Worm (Caenorhabditis elegans): ENCODE results near the gene cnc-11.

The cnc-11 gene

DNA sequence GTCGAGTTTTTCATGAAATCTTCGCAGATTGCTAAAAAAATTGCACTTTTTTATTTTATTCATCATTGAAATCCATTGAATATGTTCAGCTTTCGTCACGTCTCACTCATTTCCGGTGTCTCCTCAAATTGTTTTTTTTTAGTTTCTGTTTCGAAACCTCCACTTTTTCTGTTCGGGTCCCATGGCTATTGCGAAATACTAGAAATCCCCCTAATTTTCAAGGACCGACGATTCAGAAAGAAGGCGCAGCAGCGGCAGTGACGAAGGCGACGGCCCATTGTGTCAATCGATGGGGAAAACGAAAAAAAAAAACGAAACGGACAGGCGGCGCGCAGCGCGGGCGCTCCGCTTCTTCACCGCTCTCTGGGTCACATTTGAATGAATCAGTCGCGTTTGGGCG, 29.8 kb downstream of the cnc-11 start:
- no peak for TF ChIP-seq hmg-4 (GFP tag; optimal IDR thresholded peaks at IDR 0.05)
- no peak for TF ChIP-seq scrt-1 (GFP tag; IDR thresholded peaks at IDR 0.05)
- TF ChIP-seq tbx-37 (GFP tag; conservative IDR thresholded peaks at IDR 0.05) = no peak
- no peak for TF ChIP-seq hnd-1 (tag; optimal IDR thresholded peaks at IDR 0.05)
- no peak for TF ChIP-seq B0310.2 (tag; optimal IDR thresholded peaks at IDR 0.05)

DNA sequence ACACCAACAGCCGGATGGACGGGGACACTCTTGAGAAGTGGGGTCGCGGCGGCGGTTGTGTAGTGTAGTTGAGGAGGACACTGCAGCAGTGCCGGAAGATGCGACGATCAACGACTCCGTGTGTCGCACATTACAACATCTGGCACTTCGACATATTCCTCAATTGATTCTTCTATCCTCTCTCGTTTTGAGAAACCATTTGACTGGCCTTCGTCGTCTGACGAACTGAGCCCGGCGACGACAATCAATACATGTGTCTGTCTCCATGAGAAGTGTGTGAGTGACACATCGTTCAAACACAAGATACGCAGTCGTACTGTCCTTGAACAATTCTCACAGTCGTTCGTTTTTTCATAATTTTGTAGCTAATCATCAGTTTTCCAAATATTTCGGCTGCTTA, 30.4 kb downstream of the cnc-11 start:
- no peak for TF ChIP-seq sea-1 (GFP tag; conservative IDR thresholded peaks at IDR 0.05)
- peak; percentile 24 for TF ChIP-seq hmg-4 (GFP tag; optimal IDR thresholded peaks at IDR 0.05)

DNA sequence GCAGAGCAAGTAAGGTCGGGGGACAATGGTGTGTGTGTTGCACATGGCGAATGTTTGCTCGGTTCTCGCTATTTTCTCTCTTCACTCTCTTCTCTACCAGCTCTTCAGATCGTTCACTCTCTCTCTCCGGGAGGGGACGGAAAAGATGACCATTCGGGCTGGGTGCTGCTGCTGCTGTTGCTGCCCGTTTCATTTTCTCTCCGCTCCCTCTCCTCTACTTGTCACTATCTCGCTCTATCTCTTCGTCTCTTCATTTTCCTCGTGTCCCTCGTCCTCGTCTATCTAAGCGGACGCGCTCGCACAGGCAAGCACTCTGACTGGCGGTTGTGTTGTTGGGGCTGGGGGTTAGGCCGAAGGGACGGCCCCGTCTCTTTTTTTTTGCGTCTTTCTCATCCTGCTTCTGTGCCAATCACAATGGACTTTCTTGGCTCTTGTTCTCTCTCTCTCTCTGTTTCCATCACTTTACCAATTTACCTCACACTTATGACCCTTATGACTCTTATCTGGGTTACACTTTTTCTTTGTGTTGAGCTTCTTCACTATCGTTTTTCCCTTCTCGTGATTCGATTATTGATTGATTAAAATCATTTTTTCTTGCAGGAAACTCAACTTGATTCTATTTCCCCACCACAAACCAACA, 32.5 kb downstream of the cnc-11 start, which contains the start of the genes F53E2.2 and unc-60:
F53E2.2 (plus strand) TSS at position 601 of the 640 bp plus-strand sequence.
unc-60 (plus strand) TSS at position 601 of the 640 bp plus-strand sequence.
- TF ChIP-seq ets-7 (tag; optimal IDR thresholded peaks at IDR 0.05) (peak; percentile 12), F13C5.2 (tag; optimal IDR thresholded peaks at IDR 0.05) (peak; percentile 29), aly-1 (tag; optimal IDR thresholded peaks at IDR 0.05) (peak; percentile 66), B0310.2 (tag; optimal IDR thresholded peaks at IDR 0.05) (no peak), pes-1 (GFP tag; IDR thresholded peaks at IDR 0.05) (0 out of 2 replicates have a peak, but pooled peaks have one; percentile 19), hmg-4 (GFP tag; optimal IDR thresholded peaks at IDR 0.05) (peak; percentile 85), scrt-1 (GFP tag; IDR thresholded peaks at IDR 0.05) (no peak), flt-1 (GFP tag; IDR thresholded peaks at IDR 0.05) (peak; percentile 46; the same call in 1 of the 2 replicates)

DNA sequence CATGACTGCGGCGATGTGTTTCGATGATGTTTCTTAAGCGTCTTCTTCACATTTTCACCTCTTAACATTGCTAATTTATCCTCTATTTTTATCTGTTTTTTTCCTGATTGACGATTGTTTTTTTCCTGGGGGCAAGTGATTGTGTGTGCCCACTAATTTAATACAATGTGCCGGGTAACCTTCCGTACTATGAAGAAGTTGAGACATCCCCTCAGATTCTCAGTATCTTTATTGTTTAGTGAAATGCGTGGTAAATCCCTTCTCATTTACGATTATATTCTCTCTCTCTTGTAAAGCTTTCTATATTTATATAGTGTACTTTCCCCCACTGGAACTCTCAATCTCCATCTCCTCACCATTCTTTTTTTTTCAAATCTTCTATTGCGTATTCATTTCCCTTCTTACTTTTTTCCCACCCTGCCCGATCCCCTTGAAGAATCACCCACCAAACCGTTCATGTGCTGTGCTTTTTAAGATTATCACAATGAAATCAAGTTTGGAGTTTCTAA, 34.2 kb downstream of the cnc-11 start:
- TF ChIP-seq ets-7 (tag; optimal IDR thresholded peaks at IDR 0.05) (no peak), tra-4 (tag; optimal IDR thresholded peaks at IDR 0.05) (no peak), aly-1 (tag; optimal IDR thresholded peaks at IDR 0.05) (no peak), ceh-36 (tag; optimal IDR thresholded peaks at IDR 0.05) (no peak), hnd-1 (tag; optimal IDR thresholded peaks at IDR 0.05) (no peak), pes-1 (GFP tag; IDR thresholded peaks at IDR 0.05) (no peak), scrt-1 (GFP tag; IDR thresholded peaks at IDR 0.05) (no peak), B0310.2 (tag; optimal IDR thresholded peaks at IDR 0.05) (no peak), ceh-13 (GFP tag; optimal IDR thresholded peaks at IDR 0.05) (no peak)

DNA sequence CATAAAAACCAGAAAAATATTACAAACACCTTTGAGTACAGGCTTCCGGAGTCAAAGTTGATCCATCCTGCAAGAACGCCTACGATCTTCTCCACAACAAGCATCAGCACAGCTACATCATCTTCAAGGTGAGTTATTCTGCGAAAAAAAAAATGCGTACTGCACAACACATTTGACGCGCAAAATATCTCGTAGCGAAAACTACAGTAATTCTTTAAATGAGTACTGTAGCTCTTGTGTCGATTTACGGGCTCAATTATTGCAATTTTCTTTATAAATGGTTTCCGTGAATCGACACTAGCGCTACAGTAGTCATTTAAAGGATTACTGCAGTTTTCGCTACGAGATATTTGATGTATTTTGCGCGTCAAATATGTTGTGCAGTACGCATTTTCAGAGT, 34.7 kb downstream of the cnc-11 start:
- no peak for TF ChIP-seq aly-1 (tag; optimal IDR thresholded peaks at IDR 0.05)
- TF ChIP-seq hmbx-1 (tag; optimal IDR thresholded peaks at IDR 0.05) = no peak
- TF ChIP-seq hnd-1 (tag; optimal IDR thresholded peaks at IDR 0.05) = no peak
- TF ChIP-seq ama-1 (optimal IDR thresholded peaks at IDR 0.05) = no peak
- TF ChIP-seq ceh-13 (GFP tag; optimal IDR thresholded peaks at IDR 0.05) = no peak
- TF ChIP-seq B0310.2 (tag; optimal IDR thresholded peaks at IDR 0.05) = no peak
- no peak for TF ChIP-seq hmg-4 (GFP tag; optimal IDR thresholded peaks at IDR 0.05)
- no peak for TF ChIP-seq flt-1 (GFP tag; IDR thresholded peaks at IDR 0.05)
- TF ChIP-seq tbx-11 (GFP tag; IDR thresholded peaks at IDR 0.05) = no peak
- no peak for TF ChIP-seq F13C5.2 (tag; optimal IDR thresholded peaks at IDR 0.05)
- no peak for TF ChIP-seq scrt-1 (GFP tag; IDR thresholded peaks at IDR 0.05)
- TF ChIP-seq pes-1 (GFP tag; IDR thresholded peaks at IDR 0.05) = no peak
- no peak for TF ChIP-seq ets-7 (tag; optimal IDR thresholded peaks at IDR 0.05)

DNA sequence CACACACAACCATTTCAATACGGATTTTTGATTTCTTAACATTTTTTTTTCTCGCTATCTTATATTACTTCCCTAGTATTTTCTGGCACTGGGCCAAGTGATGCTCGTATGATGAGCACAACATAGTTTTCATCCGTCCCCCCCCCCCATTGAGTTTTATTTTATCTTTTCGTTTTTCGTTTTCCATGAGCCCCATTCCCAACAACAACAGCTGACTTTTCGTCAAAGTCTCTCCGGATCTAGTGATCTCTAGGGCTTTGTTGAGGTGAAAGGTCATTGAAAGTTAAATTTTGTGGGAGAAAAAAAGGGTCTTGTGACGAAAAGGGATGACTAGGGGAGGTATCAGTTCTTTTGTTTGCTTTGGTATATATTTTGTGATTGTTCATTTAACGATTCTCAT, 38.7 kb downstream of the cnc-11 start:
- TF ChIP-seq sea-1 (GFP tag; conservative IDR thresholded peaks at IDR 0.05) (no peak), tra-4 (tag; optimal IDR thresholded peaks at IDR 0.05) (no peak), tbx-11 (GFP tag; IDR thresholded peaks at IDR 0.05) (no peak), B0310.2 (tag; optimal IDR thresholded peaks at IDR 0.05) (no peak), ceh-13 (GFP tag; optimal IDR thresholded peaks at IDR 0.05) (no peak), hmbx-1 (tag; optimal IDR thresholded peaks at IDR 0.05) (no peak), hmg-4 (GFP tag; optimal IDR thresholded peaks at IDR 0.05) (no peak), ceh-36 (tag; optimal IDR thresholded peaks at IDR 0.05) (no peak), tbx-37 (GFP tag; conservative IDR thresholded peaks at IDR 0.05) (no peak), hnd-1 (tag; optimal IDR thresholded peaks at IDR 0.05) (no peak), flt-1 (GFP tag; IDR thresholded peaks at IDR 0.05) (no peak)

DNA sequence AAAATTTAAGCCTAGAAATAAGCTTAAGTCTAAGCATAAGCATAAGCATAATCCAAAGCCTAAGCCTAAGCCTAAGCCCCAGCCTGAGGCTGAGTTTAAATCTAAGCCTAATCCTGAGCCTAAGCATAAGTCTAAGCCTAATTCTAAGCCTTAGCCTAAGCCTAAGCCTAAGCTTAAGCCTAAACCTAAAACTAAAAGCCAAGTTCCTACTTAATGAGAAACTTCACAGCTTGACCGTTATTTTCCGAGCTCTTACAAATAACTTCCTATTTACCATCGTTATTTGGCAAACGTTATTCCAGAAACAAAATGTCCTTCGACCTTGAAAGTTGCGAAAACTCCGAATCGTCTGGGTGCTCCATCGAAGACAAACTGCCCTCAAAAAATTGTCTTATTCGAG, 39.6 kb downstream of the cnc-11 start, which contains the start of gene C38C3.4:
C38C3.4 (plus strand) TSS at position 301 of the 400 bp plus-strand sequence.
- TF ChIP-seq F13C5.2 (tag; optimal IDR thresholded peaks at IDR 0.05) = no peak
- no peak for TF ChIP-seq B0310.2 (tag; optimal IDR thresholded peaks at IDR 0.05)
- no peak for TF ChIP-seq ets-7 (tag; optimal IDR thresholded peaks at IDR 0.05)
- TF ChIP-seq ceh-36 (tag; optimal IDR thresholded peaks at IDR 0.05) = peak; percentile 57

DNA sequence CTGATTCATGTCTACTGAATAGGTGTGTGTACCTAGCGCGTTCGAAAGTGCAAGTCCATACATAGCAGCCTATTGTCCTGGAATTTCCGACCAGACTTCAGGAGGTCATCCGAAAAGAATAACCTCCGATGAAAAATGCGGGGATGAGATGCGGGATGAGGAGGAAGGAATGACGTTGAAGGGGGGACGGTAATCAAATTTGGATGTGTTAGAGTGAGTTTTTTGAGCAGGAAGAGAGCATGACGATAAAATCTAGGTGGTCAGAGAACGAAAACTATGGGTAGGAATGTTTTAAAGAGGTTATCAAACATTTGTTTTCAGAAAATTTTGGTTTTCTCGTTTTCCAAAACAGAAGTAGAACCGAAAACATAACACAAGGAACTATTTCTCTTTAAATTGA, 43.9 kb downstream of the cnc-11 start:
- TF ChIP-seq ets-7 (tag; optimal IDR thresholded peaks at IDR 0.05) = no peak
- no peak for TF ChIP-seq scrt-1 (GFP tag; IDR thresholded peaks at IDR 0.05)
- no peak for TF ChIP-seq B0310.2 (tag; optimal IDR thresholded peaks at IDR 0.05)
- no peak for TF ChIP-seq ama-1 (optimal IDR thresholded peaks at IDR 0.05)
- no peak for TF ChIP-seq tbx-37 (GFP tag; conservative IDR thresholded peaks at IDR 0.05)

DNA sequence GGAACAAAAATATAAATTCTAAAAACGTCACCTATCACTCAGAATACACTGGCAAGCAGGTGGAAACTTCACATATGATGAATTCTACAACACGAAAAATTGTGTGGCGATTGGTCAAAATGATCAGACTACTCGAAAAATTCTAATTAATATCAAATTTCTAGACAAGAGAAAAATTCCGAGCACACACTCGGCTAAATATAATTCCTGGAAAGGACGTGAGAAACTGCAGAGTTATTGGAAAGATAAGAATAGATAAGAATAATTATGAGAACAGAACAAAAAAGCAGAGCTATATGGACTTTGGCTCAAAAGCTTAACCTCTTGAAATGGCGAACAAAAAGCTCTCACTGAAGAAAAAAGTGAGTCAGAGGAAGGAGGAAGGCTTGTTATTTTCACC, 45.1 kb downstream of the cnc-11 start:
- TF ChIP-seq tbx-37 (GFP tag; conservative IDR thresholded peaks at IDR 0.05) = no peak
- TF ChIP-seq hmbx-1 (tag; optimal IDR thresholded peaks at IDR 0.05) = no peak
- TF ChIP-seq F13C5.2 (tag; optimal IDR thresholded peaks at IDR 0.05) = no peak
- TF ChIP-seq hnd-1 (tag; optimal IDR thresholded peaks at IDR 0.05) = no peak
- no peak for TF ChIP-seq flt-1 (GFP tag; IDR thresholded peaks at IDR 0.05)
- TF ChIP-seq sea-1 (GFP tag; conservative IDR thresholded peaks at IDR 0.05) = no peak
- no peak for TF ChIP-seq ceh-36 (tag; optimal IDR thresholded peaks at IDR 0.05)
- no peak for TF ChIP-seq ama-1 (optimal IDR thresholded peaks at IDR 0.05)
- no peak for TF ChIP-seq ceh-13 (GFP tag; optimal IDR thresholded peaks at IDR 0.05)
- no peak for TF ChIP-seq tra-4 (tag; optimal IDR thresholded peaks at IDR 0.05)
- no peak for TF ChIP-seq ets-7 (tag; optimal IDR thresholded peaks at IDR 0.05)
- no peak for TF ChIP-seq tbx-11 (GFP tag; IDR thresholded peaks at IDR 0.05)
- TF ChIP-seq scrt-1 (GFP tag; IDR thresholded peaks at IDR 0.05) = no peak
